Worm (Caenorhabditis elegans) whole organism, mixed stage, embryonic: ENCODE results near the gene ZK673.4.

ENCODE experiments used
- ceh-39 ChIP-seq: fragments of 150-350 bp; optimal IDR thresholded peaks from 2 replicates; lab custom pipeline; 2014; ENCODE audit warnings: missing biosample characterization, missing genetic modification characterization
- flh-1 ChIP-seq: fragments of 200-800 bp; sonication (Bioruptor generic); optimal IDR thresholded peaks from 2 replicates; lab custom pipeline; 2018; ENCODE audit warnings: mild to moderate bottlenecking, missing genetic modification characterization, moderate library complexity, missing compliant biosample characterization
- lin-13 ChIP-seq: fragments of 150-350 bp; optimal IDR thresholded peaks from 2 replicates; lab custom pipeline; 2014; ENCODE audit warnings: missing biosample characterization, missing genetic modification characterization
- nhr-12 ChIP-seq: fragments of 150-350 bp; optimal IDR thresholded peaks from 2 replicates; lab custom pipeline; 2014; ENCODE audit warnings: missing biosample characterization, missing genetic modification characterization
- pha-4 ChIP-seq: fragments of 150-350 bp; optimal IDR thresholded peaks from 2 replicates; lab custom pipeline; 2018; ENCODE audit warnings: missing biosample characterization, missing genetic modification reagents, missing genetic modification characterization

DNA sequence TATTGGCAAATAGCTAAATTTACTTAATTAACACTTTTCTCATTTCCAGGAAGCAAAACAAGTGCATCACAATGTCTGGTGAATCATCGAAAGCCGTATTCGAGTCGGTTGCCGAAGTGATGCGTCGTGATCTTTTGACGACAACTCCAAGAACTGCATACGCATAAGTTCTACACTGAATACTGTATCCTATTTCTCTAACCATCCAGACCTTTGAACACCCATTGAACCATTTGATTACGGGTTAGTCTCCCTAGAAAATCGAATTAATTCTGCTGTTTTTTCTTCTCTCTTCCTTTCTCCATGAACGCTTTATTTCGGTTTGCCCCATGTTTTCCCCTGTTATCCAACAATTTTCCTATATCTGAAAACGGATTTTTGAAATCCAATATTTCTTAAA, 3.0 kb upstream of the ZK673.4 start, which contains the start of gene lin-56:
- TF ChIP-seq flh-1 (GFP tag; lab: Kevin White, UChicago) = no peak
- TF ChIP-seq ceh-39 = no peak
- TF ChIP-seq lin-13 (tag; lab: Kevin White, UChicago) = no peak
- TF ChIP-seq nhr-12 = no peak
- no peak for TF ChIP-seq pha-4 (tag; lab: Kevin White, UChicago)
